Fruit fly (Drosophila melanogaster) whole organism, embryonic: Measurements from ENCODE around the gene AP-1sigma.

ENCODE experiments used
- Ada2b ChIP-seq: fragments of 200-800 bp; sonication (Bioruptor generic); IDR thresholded peaks from 2 replicates; pipeline ENCODE4 v1.3.6; 2022; ENCODE audit warnings: missing biosample characterization, missing genetic modification characterization
- Adf1 ChIP-seq: fragments of 200-800 bp; sonication (Bioruptor generic); IDR thresholded peaks from 2 replicates; pipeline ENCODE4 v1.3.6; 2022; ENCODE audit warnings: missing biosample characterization, missing genetic modification characterization
- Antp ChIP-seq: fragments of 200-800 bp; sonication (Bioruptor generic); optimal IDR thresholded peaks from 3 replicates; lab custom pipeline; 2016; ENCODE audit warnings: missing biosample characterization, missing genetic modification characterization
- Bdp1 ChIP-seq: fragments of 200-800 bp; sonication (Bioruptor generic); optimal IDR thresholded peaks from 3 replicates; lab custom pipeline; 2016; ENCODE audit warnings: missing biosample characterization, missing genetic modification characterization
- CG11398 ChIP-seq: fragments of 200-800 bp; sonication (Bioruptor generic); optimal IDR thresholded peaks from 2 replicates; lab custom pipeline; 2016; ENCODE audit warnings: missing biosample characterization, missing genetic modification characterization
- CG12391 ChIP-seq: fragments of 200-800 bp; sonication (Bioruptor generic); optimal IDR thresholded peaks from 3 replicates; lab custom pipeline; 2018; ENCODE audit warnings: missing biosample characterization, mild to moderate bottlenecking, missing genetic modification characterization, moderate library complexity
- CG13123 ChIP-seq: fragments of 200-800 bp; sonication (Bioruptor generic); optimal IDR thresholded peaks from 2 replicates; lab custom pipeline; 2016; ENCODE audit warnings: missing biosample characterization, missing genetic modification characterization
- CG14710 ChIP-seq: fragments of 200-800 bp; sonication (Bioruptor generic); optimal IDR thresholded peaks from 3 replicates; lab custom pipeline; 2019; ENCODE audit warnings: missing biosample characterization, mild to moderate bottlenecking, missing genetic modification characterization, moderate library complexity
- CG15479 ChIP-seq: fragments of 200-800 bp; sonication (Bioruptor generic); optimal IDR thresholded peaks from 3 replicates; lab custom pipeline; 2019; ENCODE audit warnings: missing biosample characterization, mild to moderate bottlenecking, missing genetic modification characterization, moderate library complexity
- CG15601 ChIP-seq: fragments of 200-800 bp; sonication (Bioruptor generic); optimal IDR thresholded peaks from 3 replicates; lab custom pipeline; 2019; ENCODE audit warnings: missing biosample characterization, mild to moderate bottlenecking, missing genetic modification characterization, moderate library complexity
- CG16863 ChIP-seq: fragments of 200-800 bp; sonication (Bioruptor generic); optimal IDR thresholded peaks from 3 replicates; lab custom pipeline; 2016; ENCODE audit warnings: missing biosample characterization, missing genetic modification characterization
- CG17359 ChIP-seq: fragments of 200-800 bp; sonication (Bioruptor generic); optimal IDR thresholded peaks from 3 replicates; lab custom pipeline; 2018; ENCODE audit warnings: missing biosample characterization, mild to moderate bottlenecking, missing genetic modification characterization, moderate library complexity
- CG2116 ChIP-seq: fragments of 200-800 bp; sonication (Bioruptor generic); optimal IDR thresholded peaks from 3 replicates; lab custom pipeline; 2018; ENCODE audit warnings: missing biosample characterization, mild to moderate bottlenecking, missing genetic modification characterization
- CG2875 ChIP-seq: fragments of 200-800 bp; sonication (Bioruptor generic); optimal IDR thresholded peaks from 2 replicates; lab custom pipeline; 2017; ENCODE audit warnings: missing biosample characterization, mild to moderate bottlenecking, missing genetic modification characterization, missing genetic modification reagents
- CG32532 ChIP-seq: fragments of 200-800 bp; sonication (Bioruptor generic); IDR thresholded peaks from 2 replicates; pipeline ENCODE4 v1.3.6; 2022; ENCODE audit warnings: missing biosample characterization, missing genetic modification characterization
- CG3726 ChIP-seq: fragments of 200-800 bp; sonication (Bioruptor generic); IDR thresholded peaks from 3 replicates; pipeline ENCODE4, ENCODE4 v1.3.6; 2022; ENCODE audit warnings: missing biosample characterization, missing genetic modification characterization
- CG7987 ChIP-seq: fragments of 200-800 bp; sonication (Bioruptor generic); optimal IDR thresholded peaks from 2 replicates; lab custom pipeline; 2018; ENCODE audit warnings: missing biosample characterization, mild to moderate bottlenecking, missing genetic modification characterization, moderate library complexity
- CG9609 ChIP-seq: fragments of 200-800 bp; sonication (Bioruptor generic); optimal IDR thresholded peaks from 3 replicates; lab custom pipeline; 2016; ENCODE audit warnings: missing biosample characterization, missing genetic modification characterization
- CG9876 ChIP-seq: fragments of 200-800 bp; sonication (Bioruptor generic); optimal IDR thresholded peaks from 2 replicates; lab custom pipeline; 2016; ENCODE audit warnings: missing biosample characterization, missing genetic modification characterization
- Dbx ChIP-seq: fragments of 200-800 bp; sonication (Bioruptor generic); IDR thresholded peaks from 3 replicates; pipeline ENCODE4 v1.3.6; 2022; ENCODE audit warnings: missing biosample characterization, missing genetic modification characterization
- Dfd ChIP-seq, 2 experiments: fragments of >200 bp; optimal IDR thresholded peaks; 2 replicates each; lab custom pipeline; 2017; ENCODE audit warnings: missing biosample characterization in 2 of 2, missing genetic modification characterization in 2 of 2
- Dp ChIP-seq: fragments of 200-800 bp; sonication (Bioruptor generic); optimal IDR thresholded peaks from 2 replicates; lab custom pipeline; 2018; ENCODE audit warnings: missing biosample characterization, mild to moderate bottlenecking, missing genetic modification characterization, moderate library complexity
- Gsc ChIP-seq: fragments of 200-800 bp; sonication (Bioruptor generic); IDR thresholded peaks from 2 replicates; pipeline ENCODE4 v1.3.6; 2022; ENCODE audit warnings: missing biosample characterization, missing genetic modification characterization
- HLH3B ChIP-seq: fragments of 200-800 bp; sonication (Bioruptor generic); IDR thresholded peaks from 2 replicates; pipeline ENCODE4 v1.3.6; 2022; ENCODE audit warnings: missing biosample characterization, missing genetic modification characterization
- Hr78 ChIP-seq, 2 experiments: fragments of 200-800 bp in 1 of 2; fragments of >200 bp in 1 of 2; sonication (Bioruptor generic) in 1 of 2; optimal IDR thresholded peaks; 2 replicates each; lab custom pipeline; 2017 to 2019; ENCODE audit warnings: missing biosample characterization in 2 of 2, missing genetic modification characterization in 2 of 2, mild to moderate bottlenecking in 1 of 2, moderate library complexity in 1 of 2
- Lpt ChIP-seq: fragments of >200 bp; optimal IDR thresholded peaks from 2 replicates; lab custom pipeline; 2018; ENCODE audit warnings: missing biosample characterization, missing genetic modification characterization
- Med ChIP-seq: fragments of 200-800 bp; sonication (Bioruptor generic); peaks from one replicate; lab custom pipeline; 2016; ENCODE audit warnings: missing biosample characterization, missing genetic modification characterization, mild to moderate bottlenecking, inconsistent platforms, moderate library complexity
- Six4 ChIP-seq: fragments of 200-800 bp; sonication (Bioruptor generic); optimal IDR thresholded peaks from 2 replicates; lab custom pipeline; 2016; ENCODE audit warnings: missing biosample characterization, missing genetic modification characterization
- ac ChIP-seq: fragments of 200-800 bp; sonication (Bioruptor generic); optimal IDR thresholded peaks from 3 replicates; lab custom pipeline; 2017; ENCODE audit warnings: missing biosample characterization, mild to moderate bottlenecking, missing genetic modification characterization
- ara ChIP-seq: fragments of 200-800 bp; sonication (Bioruptor generic); IDR thresholded peaks from 2 replicates; pipeline ENCODE4 v1.3.6; 2022; ENCODE audit warnings: missing biosample characterization, missing genetic modification characterization
- bowl ChIP-seq: fragments of 200-800 bp; sonication (Bioruptor generic); IDR thresholded peaks from 2 replicates; pipeline ENCODE4 v1.3.6; 2022; ENCODE audit warnings: missing biosample characterization, missing genetic modification characterization
- cas ChIP-seq: fragments of 200-800 bp; sonication (Bioruptor generic); IDR thresholded peaks from 2 replicates; pipeline ENCODE4 v1.3.6; 2022; ENCODE audit warnings: missing biosample characterization, missing genetic modification characterization
- ewg ChIP-seq: fragments of 200-800 bp; sonication (Bioruptor generic); optimal IDR thresholded peaks from 3 replicates; lab custom pipeline; 2017; ENCODE audit warnings: mild to moderate bottlenecking, missing biosample characterization, missing genetic modification reagents, missing genetic modification characterization
- fd3F ChIP-seq: fragments of 200-800 bp; sonication (Bioruptor generic); optimal IDR thresholded peaks from 2 replicates; lab custom pipeline; 2018; ENCODE audit warnings: missing biosample characterization, mild to moderate bottlenecking, missing genetic modification characterization, moderate library complexity
- fd64A ChIP-seq: fragments of 200-800 bp; sonication (Bioruptor generic); optimal IDR thresholded peaks from 3 replicates; lab custom pipeline; 2018; ENCODE audit warnings: missing biosample characterization, mild to moderate bottlenecking, missing genetic modification characterization
- her ChIP-seq: fragments of 200-800 bp; sonication (Bioruptor generic); optimal IDR thresholded peaks from 2 replicates; lab custom pipeline; 2016; ENCODE audit warnings: missing biosample characterization, missing genetic modification characterization
- inv ChIP-seq: fragments of 200-800 bp; sonication (Bioruptor generic); IDR thresholded peaks from 2 replicates; pipeline ENCODE4 v1.3.6; 2022; ENCODE audit warnings: missing biosample characterization, missing genetic modification characterization; ENCODE audit not compliant: partially characterized antibody
- kay ChIP-seq: fragments of 200-800 bp; sonication (Bioruptor generic); optimal IDR thresholded peaks from 2 replicates; lab custom pipeline; 2016; ENCODE audit warnings: missing biosample characterization, missing genetic modification characterization
- kni ChIP-seq: fragments of 200-800 bp; sonication (Bioruptor generic); optimal IDR thresholded peaks from 3 replicates; lab custom pipeline; 2017; ENCODE audit warnings: mild to moderate bottlenecking, missing biosample characterization, missing genetic modification reagents, missing genetic modification characterization
- lov ChIP-seq, 2 experiments: fragments of 200-800 bp in 1 of 2; fragments of >200 bp in 1 of 2; sonication (Bioruptor generic) in 1 of 2; IDR thresholded peaks in 1 of 2; optimal IDR thresholded peaks in 1 of 2; 2 replicates in 1 of 2; 3 replicates in 1 of 2; pipeline versions ENCODE4 v1.3.6 to Lab custom; 2017 to 2022; ENCODE audit warnings: missing biosample characterization in 1 of 2, missing genetic modification characterization in 1 of 2
- mld ChIP-seq: fragments of 200-800 bp; sonication (Bioruptor generic); IDR thresholded peaks from 3 replicates; pipeline ENCODE4 v1.3.6; 2022; ENCODE audit warnings: missing biosample characterization, missing genetic modification characterization; ENCODE audit not compliant: partially characterized antibody
- odd ChIP-seq: fragments of 200-800 bp; sonication (Bioruptor generic); optimal IDR thresholded peaks from 2 replicates; lab custom pipeline; 2017; ENCODE audit warnings: missing biosample characterization, mild to moderate bottlenecking, missing genetic modification characterization
- otp ChIP-seq: fragments of 200-800 bp; sonication (Bioruptor generic); IDR thresholded peaks from 3 replicates; pipeline ENCODE4, ENCODE4 v1.3.6; 2022; ENCODE audit warnings: missing biosample characterization, missing genetic modification characterization
- phol ChIP-seq: fragments of 200-800 bp; sonication (Bioruptor generic); optimal IDR thresholded peaks from 3 replicates; lab custom pipeline; 2018; ENCODE audit warnings: missing biosample characterization, mild to moderate bottlenecking, missing genetic modification characterization, moderate library complexity
- run ChIP-seq: fragments of 200-800 bp; sonication (Bioruptor generic); optimal IDR thresholded peaks from 3 replicates; lab custom pipeline; 2018; ENCODE audit warnings: missing biosample characterization, mild to moderate bottlenecking, missing genetic modification characterization
- sc ChIP-seq, 3 experiments: fragments of >200 bp in 2 of 3; fragments of 200-800 bp in 1 of 3; sonication (Bioruptor generic) in 1 of 3; optimal IDR thresholded peaks; 2 replicates in 2 of 3; 3 replicates in 1 of 3; lab custom pipeline; 2017; ENCODE audit warnings: mild to moderate bottlenecking in 1 of 3, missing biosample characterization in 1 of 3, missing genetic modification characterization in 1 of 3, missing genetic modification reagents in 1 of 3
- sens ChIP-seq: fragments of 200-800 bp; sonication (Bioruptor generic); peaks from one replicate; lab custom pipeline; 2016; ENCODE audit warnings: missing biosample characterization, missing genetic modification characterization
- sqz ChIP-seq: fragments of 200-800 bp; sonication (Bioruptor generic); optimal IDR thresholded peaks from 3 replicates; lab custom pipeline; 2018; ENCODE audit warnings: missing biosample characterization, mild to moderate bottlenecking, missing genetic modification characterization
- sr ChIP-seq: fragments of 200-800 bp; sonication (Bioruptor generic); IDR thresholded peaks from 3 replicates; pipeline ENCODE4 v1.3.6; 2022; ENCODE audit warnings: missing biosample characterization, missing genetic modification characterization
- wek ChIP-seq: fragments of 200-800 bp; sonication (Bioruptor generic); optimal IDR thresholded peaks from 3 replicates; lab custom pipeline; 2018; ENCODE audit warnings: missing biosample characterization, mild to moderate bottlenecking, missing genetic modification characterization, moderate library complexity

AP-1sigma gene

DNA sequence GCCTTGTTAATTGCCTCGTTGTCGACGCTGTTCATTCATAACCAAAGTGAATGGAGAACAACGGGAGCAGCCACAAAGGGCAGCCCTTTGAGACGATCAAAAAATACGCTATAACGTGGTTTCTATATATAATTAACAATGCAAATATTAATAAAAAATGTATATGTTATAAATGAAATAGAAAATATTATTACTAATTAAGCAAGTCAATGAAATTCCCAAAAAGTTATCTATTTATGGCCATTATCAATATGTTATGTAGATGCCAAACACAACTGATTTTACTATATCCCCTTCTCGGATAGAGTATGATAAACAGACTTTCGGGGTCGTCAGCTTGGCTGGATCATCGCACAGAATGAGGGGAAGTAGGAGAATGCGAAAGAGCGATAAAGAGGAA is 11.0 kb downstream of the AP-1sigma start (continued):
- TF ChIP-seq Hr78 (GFP tag; optimal IDR thresholded peaks at IDR 0.05; lab: Kevin White, UChicago) (peak in 1 of 2 experiments; percentile 35), CG15479 (GFP tag; lab: Kevin White, UChicago) (no peak), sens (peak; percentile 64), phol (peak; percentile 55), Antp (GFP tag; lab: Kevin White, UChicago) (no peak), lov (optimal IDR thresholded peaks at IDR 0.05; lab: Kevin White, UChicago) (no peak), lov (GFP tag; IDR thresholded peaks at IDR 0.05; lab: Robert Waterston, UW) (no peak), Adf1 (no peak), CG11398 (GFP tag; lab: Kevin White, UChicago) (no peak), run (peak; percentile 21), CG16863 (GFP tag; lab: Kevin White, UChicago) (no peak), CG32532 (GFP tag; lab: Robert Waterston, UW) (peak; percentile 64), otp (GFP tag; lab: Robert Waterston, UW) (no peak), HLH3B (GFP tag; lab: Robert Waterston, UW) (peak; percentile 63), CG2875 (GFP tag; lab: Kevin White, UChicago) (no peak), Dp (GFP tag; lab: Kevin White, UChicago) (no peak), mld (GFP tag; lab: Robert Waterston, UW) (no peak), sr (GFP tag; lab: Robert Waterston, UW) (no peak), cas (GFP tag; lab: Robert Waterston, UW) (0 out of 2 replicates have a peak, but pooled peaks have one; percentile 39), CG7987 (GFP tag; lab: Kevin White, UChicago) (no peak), Bdp1 (GFP tag; lab: Kevin White, UChicago) (no peak), CG3726 (GFP tag; lab: Robert Waterston, UW) (no peak), ac (GFP tag; lab: Kevin White, UChicago) (no peak), sqz (GFP tag; lab: Kevin White, UChicago) (peak; percentile 39), her (no peak), ara (GFP tag; lab: Robert Waterston, UW) (no peak), kni (GFP tag; lab: Kevin White, UChicago) (no peak), Dfd (GFP tag; optimal IDR thresholded peaks at IDR 0.05; lab: Kevin White, UChicago) (no peak), CG2116 (GFP tag; lab: Kevin White, UChicago) (no peak), CG9609 (no peak), odd (GFP tag; lab: Kevin White, UChicago) (no peak), CG17359 (tag; lab: Kevin White, UChicago) (peak; percentile 68), fd64A (GFP tag; lab: Kevin White, UChicago) (no peak), Ada2b (GFP tag; lab: Robert Waterston, UW) (0 out of 2 replicates have a peak, but pooled peaks have one; percentile 16), Lpt (GFP tag; lab: Kevin White, UChicago) (no peak), sc (optimal IDR thresholded peaks at IDR 0.05; lab: Kevin White, UChicago) (no peak), sc (GFP tag; optimal IDR thresholded peaks at IDR 0.05; lab: Kevin White, UChicago) (peak; percentile 20), CG14710 (tag; lab: Kevin White, UChicago) (peak; percentile 2), kay (GFP tag; lab: Kevin White, UChicago) (no peak), ewg (peak; percentile 17), Med (GFP tag; lab: Kevin White, UChicago) (peak; percentile 65), Six4 (GFP tag; lab: Kevin White, UChicago) (no peak), CG15601 (tag; lab: Kevin White, UChicago) (peak; percentile 25), CG13123 (GFP tag; lab: Kevin White, UChicago) (no peak), inv (GFP tag; lab: Robert Waterston, UW) (no peak), CG12391 (peak; percentile 50), CG9876 (GFP tag; lab: Kevin White, UChicago) (no peak), fd3F (peak; percentile 52), bowl (no peak), Dbx (peak; percentile 35; the same call in 2 of the 3 replicates), wek (GFP tag; lab: Kevin White, UChicago) (no peak), Gsc (GFP tag; lab: Robert Waterston, UW) (no peak)
